Worm (Caenorhabditis elegans): ENCODE data around the gene nlp-63.

Gene nlp-63

ce11 chrII:10147502-10147901 lies 7.7 kb upstream of the nlp-63 start:
- TF ChIP-seq unc-62 (GFP tag; optimal IDR thresholded peaks at IDR 0.05): no peak

- no peak for TF ChIP-seq unc-62 (GFP tag; optimal IDR thresholded peaks at IDR 0.05)
Observed at ce11 chrII:10162785-10163184, 7.6 kb downstream of the nlp-63 start.

- TF ChIP-seq unc-62 (GFP tag; optimal IDR thresholded peaks at IDR 0.05): no peak
Observed at ce11 chrII:10164137-10164536, 8.9 kb downstream of the nlp-63 start.

ce11 chrII:10166365-10166764 lies 11.2 kb downstream of the nlp-63 start:
- no peak for TF ChIP-seq unc-62 (GFP tag; optimal IDR thresholded peaks at IDR 0.05)

ce11 chrII:10167731-10168130 lies 12.5 kb downstream of the nlp-63 start:
- no peak for TF ChIP-seq unc-62 (GFP tag; optimal IDR thresholded peaks at IDR 0.05)

- TF ChIP-seq unc-62 (GFP tag; optimal IDR thresholded peaks at IDR 0.05): no peak
Observed at ce11 chrII:10168905-10169782, 13.9 kb downstream of the nlp-63 start, which contains the start of gene daf-19. Gene daf-19 (minus strand): TSS chrII:10169346.

ce11 chrII:10170837-10171318 lies 15.7 kb downstream of the nlp-63 start, which contains the start of gene gpd-4:
Gene gpd-4 (plus strand): TSS chrII:10171268.
- no peak for TF ChIP-seq unc-62 (GFP tag; optimal IDR thresholded peaks at IDR 0.05)

- TF ChIP-seq unc-62 (GFP tag; optimal IDR thresholded peaks at IDR 0.05): no peak
Observed at ce11 chrII:10172436-10172973, 17.3 kb downstream of the nlp-63 start, which contains the start of gene wbp-11. Gene wbp-11 (plus strand): TSS chrII:10172923.

ce11 chrII:10174338-10174737 lies 19.1 kb downstream of the nlp-63 start, which contains the start of gene F33H1.4:
Gene F33H1.4 (plus strand): TSS chrII:10174648.
- no peak for TF ChIP-seq unc-62 (GFP tag; optimal IDR thresholded peaks at IDR 0.05)

- no peak for TF ChIP-seq unc-62 (GFP tag; optimal IDR thresholded peaks at IDR 0.05)
Observed at ce11 chrII:10182634-10183033, 27.4 kb downstream of the nlp-63 start, which contains the start of gene srd-1. Gene srd-1 (minus strand): TSS chrII:10182734.

- TF ChIP-seq unc-62 (GFP tag; optimal IDR thresholded peaks at IDR 0.05): no peak
Observed at ce11 chrII:10187808-10188207, 32.6 kb downstream of the nlp-63 start, which contains the start of gene srd-2. Gene srd-2 (minus strand): TSS chrII:10187908.

- TF ChIP-seq unc-62 (GFP tag; optimal IDR thresholded peaks at IDR 0.05): no peak
Observed at ce11 chrII:10189369-10189768, 34.2 kb downstream of the nlp-63 start, which contains the start of gene cdc-25.4. Gene cdc-25.4 (minus strand): TSS chrII:10189469.

- no peak for TF ChIP-seq unc-62 (GFP tag; optimal IDR thresholded peaks at IDR 0.05)
Observed at ce11 chrII:10192207-10192606, 37.0 kb downstream of the nlp-63 start, which contains the start of gene R05H5.7. Gene R05H5.7 (plus strand): TSS chrII:10192507.

- no peak for TF ChIP-seq unc-62 (GFP tag; optimal IDR thresholded peaks at IDR 0.05)
Observed at ce11 chrII:10194605-10195004, 39.4 kb downstream of the nlp-63 start, which contains the start of gene srb-6. Gene srb-6 (plus strand): TSS chrII:10194905.

- no peak for TF ChIP-seq unc-62 (GFP tag; optimal IDR thresholded peaks at IDR 0.05)
Observed at ce11 chrII:10197091-10197675, 42.0 kb downstream of the nlp-63 start, which contains the start of gene R05H5.3. Gene R05H5.3 (plus strand): TSS chrII:10197625.

- TF ChIP-seq unc-62 (GFP tag; optimal IDR thresholded peaks at IDR 0.05): no peak
Observed at ce11 chrII:10198486-10198885, 43.3 kb downstream of the nlp-63 start.

Data from whole organism, dauer.